Worm (Caenorhabditis elegans): Measurements from ENCODE around the gene F55C9.14.

Gene F55C9.14

ce11 chrV:19285921-19286320 is 13.4 kb upstream of the F55C9.14 start:
- TF ChIP-seq snpc-4 (tag; optimal IDR thresholded peaks at IDR 0.05) (no peak), nhr-2 (tag; optimal IDR thresholded peaks at IDR 0.05) (peak; percentile 1), M03D4.4 (tag; optimal IDR thresholded peaks at IDR 0.05) (no peak), unc-120 (tag; optimal IDR thresholded peaks at IDR 0.05; ENCODE audit: poor library complexity, severe bottlenecking) (no peak), elt-1 (tag; optimal IDR thresholded peaks at IDR 0.05; ENCODE audit: borderline replicate concordance, insufficient read depth) (peak; percentile 91)

ce11 chrV:19288073-19288805 is 11.1 kb upstream of the F55C9.14 start, which contains the start of the genes F55C9.3 and fbxb-57:
Gene F55C9.3, minus strand, starts transcription at chrV:19288173.
Gene fbxb-57, plus strand, starts transcription at chrV:19288755.
- TF ChIP-seq flh-1 (GFP tag; optimal IDR thresholded peaks at IDR 0.05) (no peak), unc-39 (tag; optimal IDR thresholded peaks at IDR 0.05) (no peak), tbx-8 (GFP tag; optimal IDR thresholded peaks at IDR 0.05) (no peak), hlh-1 (tag; optimal IDR thresholded peaks at IDR 0.05) (no peak), sptf-1 (tag; optimal IDR thresholded peaks at IDR 0.05) (no peak), elt-1 (tag; optimal IDR thresholded peaks at IDR 0.05; ENCODE audit: borderline replicate concordance, insufficient read depth) (peak; percentile 69)

ce11 chrV:19293025-19293424 is 6.3 kb upstream of the F55C9.14 start, which contains the start of gene F55C9.5:
Gene F55C9.5, minus strand, starts transcription at chrV:19293125.
- TF ChIP-seq drap-1 (GFP tag; optimal IDR thresholded peaks at IDR 0.05) (no peak), nhr-28 (tag; optimal IDR thresholded peaks at IDR 0.05) (no peak), elt-1 (tag; optimal IDR thresholded peaks at IDR 0.05; ENCODE audit: borderline replicate concordance, insufficient read depth) (no peak), lin-13 (tag; optimal IDR thresholded peaks at IDR 0.05) (no peak)

- no peak for TF ChIP-seq bed-3 (GFP tag; optimal IDR thresholded peaks at IDR 0.05)
- TF ChIP-seq mls-2 (tag; optimal IDR thresholded peaks at IDR 0.05): no peak
- no peak for TF ChIP-seq lin-13 (tag; optimal IDR thresholded peaks at IDR 0.05)
- no peak for TF ChIP-seq elt-3 (tag; optimal IDR thresholded peaks at IDR 0.05)
- no peak for TF ChIP-seq unc-62 (GFP tag; optimal IDR thresholded peaks at IDR 0.05)
- no peak for TF ChIP-seq mep-1 (tag; optimal IDR thresholded peaks at IDR 0.05)
- TF ChIP-seq ces-1 (GFP tag; optimal IDR thresholded peaks at IDR 0.05): no peak
- TF ChIP-seq M03D4.4 (tag; optimal IDR thresholded peaks at IDR 0.05): no peak
- TF ChIP-seq sem-2 (GFP tag; optimal IDR thresholded peaks at IDR 0.05): no peak
- TF ChIP-seq mab-5 (tag; optimal IDR thresholded peaks at IDR 0.05): no peak
- no peak for TF ChIP-seq blmp-1 (tag; optimal IDR thresholded peaks at IDR 0.05)
- no peak for TF ChIP-seq unc-120 (tag; optimal IDR thresholded peaks at IDR 0.05; ENCODE audit: poor library complexity, severe bottlenecking)
- TF ChIP-seq ceh-43 (GFP tag; optimal IDR thresholded peaks at IDR 0.05): no peak
- TF ChIP-seq drap-1 (GFP tag; optimal IDR thresholded peaks at IDR 0.05): no peak
- no peak for TF ChIP-seq nhr-28 (tag; optimal IDR thresholded peaks at IDR 0.05)
- TF ChIP-seq nhr-2 (tag; optimal IDR thresholded peaks at IDR 0.05): no peak
- TF ChIP-seq pha-4 (tag; optimal IDR thresholded peaks at IDR 0.05): no peak
- TF ChIP-seq elt-1 (tag; optimal IDR thresholded peaks at IDR 0.05; ENCODE audit: borderline replicate concordance, insufficient read depth): no peak
- no peak for TF ChIP-seq ceh-39 (tag; optimal IDR thresholded peaks at IDR 0.05)
- TF ChIP-seq nhr-76 (tag; optimal IDR thresholded peaks at IDR 0.05): no peak
These were observed 2.6 kb upstream of the F55C9.14 start, which contains the start of gene F55C9.6 for ce11 chrV:19296723-19297122. Gene F55C9.6, minus strand, starts transcription at chrV:19296823.

- no peak for TF ChIP-seq unc-120 (tag; optimal IDR thresholded peaks at IDR 0.05; ENCODE audit: poor library complexity, severe bottlenecking)
- no peak for TF ChIP-seq unc-62 (GFP tag; optimal IDR thresholded peaks at IDR 0.05)
- TF ChIP-seq tbx-8 (GFP tag; optimal IDR thresholded peaks at IDR 0.05): no peak
- no peak for TF ChIP-seq pha-4 (tag; optimal IDR thresholded peaks at IDR 0.05)
- no peak for TF ChIP-seq nhr-28 (tag; optimal IDR thresholded peaks at IDR 0.05)
- no peak for TF ChIP-seq flh-1 (GFP tag; optimal IDR thresholded peaks at IDR 0.05)
- TF ChIP-seq blmp-1 (tag; optimal IDR thresholded peaks at IDR 0.05): no peak
- TF ChIP-seq mls-2 (tag; optimal IDR thresholded peaks at IDR 0.05): no peak
- TF ChIP-seq lin-32 (GFP tag; optimal IDR thresholded peaks at IDR 0.05): no peak
- TF ChIP-seq drap-1 (GFP tag; optimal IDR thresholded peaks at IDR 0.05): no peak
- TF ChIP-seq unc-39 (tag; optimal IDR thresholded peaks at IDR 0.05): no peak
- no peak for TF ChIP-seq sem-2 (GFP tag; optimal IDR thresholded peaks at IDR 0.05)
- TF ChIP-seq M03D4.4 (tag; optimal IDR thresholded peaks at IDR 0.05): no peak
- no peak for TF ChIP-seq nhr-2 (tag; optimal IDR thresholded peaks at IDR 0.05)
- TF ChIP-seq zip-8 (tag; optimal IDR thresholded peaks at IDR 0.05): no peak
- no peak for TF ChIP-seq ztf-11 (tag; optimal IDR thresholded peaks at IDR 0.05)
- TF ChIP-seq ces-1 (GFP tag; optimal IDR thresholded peaks at IDR 0.05): no peak
These were observed 1.9 kb upstream of the F55C9.14 start, which contains the start of gene fbxb-60 for ce11 chrV:19297510-19297909. Gene fbxb-60, plus strand, starts transcription at chrV:19297810.

All from whole organism, mixed stage, embryonic.